Worm (Caenorhabditis elegans) whole organism, L4 larva: ENCODE measurements around the gene lag-1.

Experiments used
- D1046.2 ChIP-seq: fragments of 200-800 bp; sonication (Bioruptor generic); IDR thresholded peaks from 2 replicates; pipeline ENCODE4 v1.3.6; 2022; ENCODE audit warnings: missing genetic modification characterization, missing compliant biosample characterization
- F26F4.8 ChIP-seq: fragments of 200-800 bp; sonication (Bioruptor generic); conservative IDR thresholded peaks from 2 replicates; pipeline ENCODE4 v1.3.6; 2022; ENCODE audit warnings: missing genetic modification characterization, missing compliant biosample characterization
- F49E8.2 ChIP-seq: sonication (generic microtip); optimal IDR thresholded peaks from 2 replicates; lab custom pipeline; 2016; ENCODE audit warnings: missing compliant biosample characterization, mild to moderate bottlenecking, missing genetic modification characterization, borderline replicate concordance
- Y105C5A.15 ChIP-seq: fragments of 200-800 bp; sonication (Bioruptor generic); IDR thresholded peaks from 2 replicates; pipeline ENCODE4 v1.3.6; 2022; ENCODE audit warnings: missing genetic modification characterization, missing compliant biosample characterization
- Y48G9A.11 ChIP-seq: fragments of 200-800 bp; sonication (Bioruptor generic); IDR thresholded peaks from 2 replicates; pipeline ENCODE4 v1.3.6; 2022; ENCODE audit warnings: missing genetic modification reagents, missing genetic modification characterization, missing compliant biosample characterization
- aha-1 ChIP-seq: fragments of 150-350 bp; peaks from one replicate; lab custom pipeline; 2014; ENCODE audit warnings: missing biosample characterization, missing genetic modification characterization
- aly-2 ChIP-seq: sonication (generic microtip); optimal IDR thresholded peaks from 2 replicates; lab custom pipeline; 2018; ENCODE audit warnings: missing biosample characterization, missing genetic modification characterization
- ama-1 ChIP-seq: fragments of 150-350 bp; optimal IDR thresholded peaks from 2 replicates; lab custom pipeline; 2014; ENCODE audit warnings: inconsistent platforms, mixed read lengths
- ceh-20 ChIP-seq: fragments of 200-800 bp; sonication (Bioruptor generic); IDR thresholded peaks from 2 replicates; pipeline ENCODE4 v1.3.6; 2022; ENCODE audit warnings: missing genetic modification reagents, missing genetic modification characterization, missing compliant biosample characterization
- ceh-28 ChIP-seq: fragments of 150-350 bp; optimal IDR thresholded peaks from 2 replicates; lab custom pipeline; 2014; ENCODE audit warnings: missing biosample characterization, missing genetic modification reagents, missing genetic modification characterization
- ceh-32 ChIP-seq: sonication (generic microtip); optimal IDR thresholded peaks from 2 replicates; lab custom pipeline; 2016; ENCODE audit warnings: mild to moderate bottlenecking, missing genetic modification characterization, missing compliant biosample characterization; ENCODE audit not compliant: poor library complexity
- ceh-82 ChIP-seq: sonication (generic microtip); optimal IDR thresholded peaks from 2 replicates; lab custom pipeline; 2017; ENCODE audit warnings: missing biosample characterization, missing genetic modification characterization
- daf-12 ChIP-seq: fragments of 150-350 bp; optimal IDR thresholded peaks from 2 replicates; lab custom pipeline; 2014; ENCODE audit warnings: missing biosample characterization, missing genetic modification reagents, missing genetic modification characterization
- daf-16 ChIP-seq, 3 experiments: sonication (generic microtip); optimal IDR thresholded peaks; 2 replicates each; lab custom pipeline; 2016 to 2017; ENCODE audit warnings: missing genetic modification characterization in 3 of 3, missing genetic modification reagents in 3 of 3, mild to moderate bottlenecking in 2 of 3, missing compliant biosample characterization in 2 of 3, missing biosample characterization in 1 of 3, moderate library complexity in 1 of 3
- dmd-6 ChIP-seq: fragments of 200-800 bp; sonication (Bioruptor generic); IDR thresholded peaks from 2 replicates; pipeline ENCODE4 v1.3.6; 2022; ENCODE audit warnings: missing genetic modification reagents, missing genetic modification characterization, missing compliant biosample characterization
- dmd-8 ChIP-seq: fragments of 200-800 bp; sonication (Bioruptor generic); IDR thresholded peaks from 2 replicates; pipeline ENCODE4 v1.3.6; 2022; ENCODE audit warnings: missing genetic modification characterization, missing compliant biosample characterization
- dmd-9 ChIP-seq: fragments of 200-800 bp; sonication (Bioruptor generic); IDR thresholded peaks from 2 replicates; pipeline ENCODE4 v1.3.6; 2022; ENCODE audit warnings: missing genetic modification reagents, missing genetic modification characterization, missing compliant biosample characterization
- dve-1 ChIP-seq: sonication (generic microtip); optimal IDR thresholded peaks from 2 replicates; lab custom pipeline; 2017; ENCODE audit warnings: antibody characterized with exemption, mild to moderate bottlenecking, missing genetic modification characterization, missing compliant biosample characterization; ENCODE audit not compliant: insufficient read depth
- egl-27 ChIP-seq: sonication (generic microtip); optimal IDR thresholded peaks from 3 replicates; lab custom pipeline; 2017; ENCODE audit warnings: missing biosample characterization, missing genetic modification reagents, missing genetic modification characterization
- egl-43 ChIP-seq: fragments of 200-800 bp; sonication (Bioruptor generic); IDR thresholded peaks from 2 replicates; pipeline ENCODE4 v1.3.6; 2022; ENCODE audit warnings: missing genetic modification reagents, missing genetic modification characterization, missing compliant biosample characterization
- fos-1 ChIP-seq: fragments of 150-350 bp; optimal IDR thresholded peaks from 2 replicates; lab custom pipeline; 2014; ENCODE audit warnings: missing biosample characterization, missing genetic modification characterization
- hif-1 ChIP-seq, 2 experiments: sonication (generic microtip); optimal IDR thresholded peaks; 2 replicates each; lab custom pipeline; 2016 to 2017; ENCODE audit warnings: missing compliant biosample characterization in 2 of 2, missing genetic modification characterization in 2 of 2, missing genetic modification reagents in 2 of 2, missing genotype in 2 of 2, mild to moderate bottlenecking in 1 of 2
- hlh-30 ChIP-seq: sonication (generic microtip); optimal IDR thresholded peaks from 2 replicates; lab custom pipeline; 2017; ENCODE audit warnings: antibody characterized with exemption, mild to moderate bottlenecking, missing genetic modification characterization, missing compliant biosample characterization; ENCODE audit not compliant: insufficient read depth
- lin-15B ChIP-seq: fragments of 150-350 bp; sonication (generic microtip); optimal IDR thresholded peaks from 3 replicates; lab custom pipeline; 2014; ENCODE audit warnings: missing biosample characterization, missing genetic modification characterization
- lin-38 ChIP-seq: fragments of 200-800 bp; sonication (Bioruptor generic); IDR thresholded peaks from 2 replicates; pipeline ENCODE4 v1.3.6; 2022; ENCODE audit warnings: missing genetic modification reagents, missing genetic modification characterization, missing compliant biosample characterization
- madf-9 ChIP-seq: fragments of 200-800 bp; sonication (Bioruptor generic); conservative IDR thresholded peaks from 2 replicates; pipeline ENCODE4 v1.3.6; 2022; ENCODE audit warnings: missing genetic modification reagents, missing genetic modification characterization, missing compliant biosample characterization
- mdl-1 ChIP-seq, 2 experiments: fragments of 150-350 bp in 1 of 2; sonication (generic microtip) in 1 of 2; optimal IDR thresholded peaks; 2 replicates each; lab custom pipeline; 2014 to 2017; ENCODE audit warnings: missing biosample characterization in 2 of 2, missing genetic modification characterization in 2 of 2
- mdt-29 ChIP-seq: fragments of 200-800 bp; sonication (Bioruptor generic); IDR thresholded peaks from 2 replicates; pipeline ENCODE4 v1.3.6; 2022; ENCODE audit warnings: missing genetic modification reagents, missing genetic modification characterization, missing compliant biosample characterization
- mes-2 ChIP-seq: sonication (generic microtip); optimal IDR thresholded peaks from 2 replicates; lab custom pipeline; 2016; ENCODE audit warnings: missing genotype, mild to moderate bottlenecking, missing genetic modification characterization, missing compliant biosample characterization; ENCODE audit not compliant: poor library complexity, severe bottlenecking
- nhr-10 ChIP-seq: fragments of 150-350 bp; optimal IDR thresholded peaks from 2 replicates; lab custom pipeline; 2014; ENCODE audit warnings: missing biosample characterization, missing genetic modification characterization
- nhr-111 ChIP-seq: fragments of 200-800 bp; sonication (Bioruptor generic); optimal IDR thresholded peaks from 2 replicates; lab custom pipeline; 2018; ENCODE audit warnings: mild to moderate bottlenecking, missing genetic modification characterization, missing compliant biosample characterization
- nhr-25 ChIP-seq: sonication (generic microtip); optimal IDR thresholded peaks from 2 replicates; lab custom pipeline; 2017; ENCODE audit warnings: missing genetic modification characterization, mild to moderate bottlenecking, missing compliant biosample characterization, antibody characterized with exemption, moderate library complexity, borderline replicate concordance; ENCODE audit not compliant: insufficient read depth
- nhr-28 ChIP-seq: fragments of 150-350 bp; optimal IDR thresholded peaks from 2 replicates; lab custom pipeline; 2014; ENCODE audit warnings: missing biosample characterization, missing genetic modification characterization
- nhr-42 ChIP-seq: fragments of 200-800 bp; sonication (Bioruptor generic); IDR thresholded peaks from 2 replicates; pipeline ENCODE4 v1.3.6; 2022; ENCODE audit warnings: missing genetic modification characterization, missing compliant biosample characterization
- nhr-76 ChIP-seq: fragments of 150-350 bp; optimal IDR thresholded peaks from 2 replicates; lab custom pipeline; 2014; ENCODE audit warnings: missing biosample characterization, missing genetic modification characterization
- pha-4 ChIP-seq, 2 experiments: fragments of 150-350 bp in 1 of 2; fragments of 200-800 bp in 1 of 2; sonication (Bioruptor generic) in 1 of 2; IDR thresholded peaks in 1 of 2; optimal IDR thresholded peaks in 1 of 2; 2 replicates each; pipeline versions ENCODE4 v1.3.6 to Lab custom; 2014 to 2022; ENCODE audit warnings: missing genetic modification characterization in 2 of 2, missing genetic modification reagents in 2 of 2, missing biosample characterization in 1 of 2, missing compliant biosample characterization in 1 of 2
- php-3 ChIP-seq: fragments of 200-800 bp; sonication (Bioruptor generic); IDR thresholded peaks from 2 replicates; pipeline ENCODE4 v1.3.6; 2022; ENCODE audit warnings: missing genetic modification reagents, missing genetic modification characterization, missing compliant biosample characterization
- rbr-2 ChIP-seq: sonication (generic microtip); optimal IDR thresholded peaks from 2 replicates; lab custom pipeline; 2016; ENCODE audit warnings: missing genotype, missing genetic modification characterization, missing compliant biosample characterization
- saeg-2 ChIP-seq: fragments of 200-800 bp; sonication (Bioruptor generic); IDR thresholded peaks from 2 replicates; pipeline ENCODE4 v1.3.6; 2022; ENCODE audit warnings: missing genetic modification reagents, missing genetic modification characterization, missing compliant biosample characterization
- sdz-12 ChIP-seq: fragments of 200-800 bp; sonication (Bioruptor generic); optimal IDR thresholded peaks from 2 replicates; lab custom pipeline; 2018; ENCODE audit warnings: mild to moderate bottlenecking, missing genetic modification characterization, missing compliant biosample characterization
- set-16 ChIP-seq: fragments of 200-800 bp; sonication (Bioruptor generic); IDR thresholded peaks from 2 replicates; pipeline ENCODE4 v1.3.6; 2022; ENCODE audit warnings: missing genetic modification reagents, missing genetic modification characterization, missing compliant biosample characterization
- snpc-1.2 ChIP-seq: fragments of 200-800 bp; sonication (Bioruptor generic); IDR thresholded peaks from 2 replicates; pipeline ENCODE4 v1.3.6; 2022; ENCODE audit warnings: missing genetic modification reagents, missing genetic modification characterization, missing compliant biosample characterization
- vab-7 ChIP-seq: fragments of 200-800 bp; sonication (Bioruptor generic); IDR thresholded peaks from 2 replicates; pipeline ENCODE4 v1.3.6; 2022; ENCODE audit warnings: missing genetic modification reagents, missing genetic modification characterization, missing compliant biosample characterization
- zip-11 ChIP-seq: fragments of 200-800 bp; sonication (Bioruptor generic); IDR thresholded peaks from 2 replicates; pipeline ENCODE4 v1.3.6; 2022; ENCODE audit warnings: missing genetic modification characterization, missing compliant biosample characterization
- zip-2 ChIP-seq: fragments of 150-350 bp; optimal IDR thresholded peaks from 2 replicates; lab custom pipeline; 2014; ENCODE audit warnings: missing biosample characterization, missing genetic modification characterization
- ztf-11 ChIP-seq: fragments of 150-350 bp; optimal IDR thresholded peaks from 2 replicates; lab custom pipeline; 2014; ENCODE audit warnings: missing biosample characterization, missing genetic modification characterization
- ztf-7 ChIP-seq: fragments of 150-350 bp; optimal IDR thresholded peaks from 2 replicates; lab custom pipeline; 2014; ENCODE audit warnings: missing biosample characterization, missing genetic modification characterization

The lag-1 gene

DNA sequence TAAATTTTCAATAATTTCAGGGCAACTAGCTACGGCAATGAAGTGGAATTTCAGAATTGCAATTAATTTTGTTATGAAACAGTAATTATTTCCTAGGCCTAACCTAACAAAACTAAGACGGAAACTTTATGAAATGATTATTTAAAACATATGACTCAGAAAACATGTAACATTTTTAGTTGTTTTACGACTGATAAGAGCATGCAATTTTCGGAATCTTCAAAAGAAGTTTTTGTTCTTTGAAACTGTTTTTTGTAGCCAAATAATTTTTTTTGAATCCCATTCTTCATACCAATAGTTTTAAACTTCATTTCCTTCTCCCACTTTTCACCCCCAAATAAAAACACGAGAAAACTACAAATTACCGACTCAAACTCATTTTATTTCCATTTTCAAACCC, 46.1 kb upstream of the lag-1 start (continued):
- TF ChIP-seq ceh-82 (tag; lab: Kevin White, UChicago) (no peak), daf-12 (no peak), lin-15B (no peak), zip-11 (no peak), dmd-6 (GFP tag; lab: Robert Waterston, UW) (peak; percentile 11; the same call in 1 of the 2 replicates), Y105C5A.15 (GFP tag; lab: Robert Waterston, UW) (no peak), saeg-2 (no peak), madf-9 (GFP tag; lab: Robert Waterston, UW) (no peak), zip-2 (tag; lab: Kevin White, UChicago) (no peak), nhr-25 (tag; lab: Kevin White, UChicago) (no peak), daf-16 (GFP tag; optimal IDR thresholded peaks at IDR 0.05; lab: Kevin White, UChicago) (no peak), daf-16 (tag; optimal IDR thresholded peaks at IDR 0.05; lab: Kevin White, UChicago) (peak; percentile 23)

DNA sequence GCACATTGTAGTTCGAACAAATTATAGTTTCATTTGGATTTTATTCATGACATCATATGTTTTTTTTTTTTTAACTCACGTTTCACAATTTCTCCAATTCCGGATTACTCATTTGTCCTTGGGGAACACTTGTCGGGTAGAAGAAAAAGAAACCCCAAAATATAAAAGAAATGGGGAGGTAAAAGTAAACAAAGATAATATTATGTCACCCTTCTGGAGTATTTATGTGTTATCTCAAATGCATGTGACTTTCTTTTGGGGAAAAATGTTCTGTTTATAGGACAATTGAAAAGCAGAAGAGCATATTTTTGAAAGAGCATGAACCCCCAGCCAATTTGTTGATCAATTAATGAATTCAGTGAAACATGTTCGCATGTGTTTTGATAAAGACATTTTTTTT, 43.3 kb upstream of the lag-1 start:
- TF ChIP-seq nhr-28 = peak; percentile 25
- TF ChIP-seq daf-16 (GFP tag; optimal IDR thresholded peaks at IDR 0.05; lab: Kevin White, UChicago) = no peak
- peak; percentile 77 for TF ChIP-seq daf-16 (tag; optimal IDR thresholded peaks at IDR 0.05; lab: Kevin White, UChicago)
- TF ChIP-seq hlh-30 = peak; percentile 16
- no peak for TF ChIP-seq pha-4 (GFP tag; IDR thresholded peaks at IDR 0.05; lab: Robert Waterston, UW)
- peak; percentile 36 for TF ChIP-seq pha-4 (tag; optimal IDR thresholded peaks at IDR 0.05; lab: Kevin White, UChicago)
- peak; percentile 40 for TF ChIP-seq dve-1
- no peak for TF ChIP-seq Y48G9A.11 (GFP tag; lab: Robert Waterston, UW)
- TF ChIP-seq php-3 (GFP tag; lab: Robert Waterston, UW) = 0 out of 2 replicates have a peak, but pooled peaks have one; percentile 23
- TF ChIP-seq Y105C5A.15 (GFP tag; lab: Robert Waterston, UW) = no peak

DNA sequence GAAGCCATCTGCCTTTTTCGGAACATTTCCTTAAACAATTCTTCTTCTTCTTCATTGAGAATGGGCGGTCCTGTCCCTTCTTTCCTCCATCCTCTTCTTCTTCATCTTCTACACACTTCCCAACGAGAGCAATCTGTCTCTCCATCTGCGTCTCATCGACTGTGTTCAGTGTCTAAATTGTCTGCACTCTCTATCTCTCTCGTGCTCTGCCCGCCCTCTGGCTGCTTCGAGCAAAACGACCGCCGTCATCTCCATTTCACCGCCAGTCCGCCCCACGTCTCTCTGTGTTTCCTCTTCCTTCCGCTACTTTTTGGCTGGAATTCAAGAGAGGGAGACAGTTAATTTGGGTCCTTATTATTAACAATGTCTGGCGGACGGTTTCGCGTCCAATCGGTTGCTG, 41.8 kb upstream of the lag-1 start:
- TF ChIP-seq set-16 (GFP tag; lab: Robert Waterston, UW) (peak; percentile 50), nhr-76 (tag; lab: Kevin White, UChicago) (no peak), ceh-32 (tag; lab: Kevin White, UChicago) (no peak), zip-11 (no peak), dmd-6 (GFP tag; lab: Robert Waterston, UW) (0 out of 2 replicates have a peak, but pooled peaks have one; percentile 13), aha-1 (tag; lab: Kevin White, UChicago) (peak; percentile 79), sdz-12 (GFP tag; lab: Kevin White, UChicago) (no peak), dmd-9 (no peak), hif-1 (tag; optimal IDR thresholded peaks at IDR 0.05; lab: Kevin White, UChicago) (no peak), nhr-10 (no peak), egl-27 (tag; lab: Kevin White, UChicago) (no peak), ceh-20 (GFP tag; lab: Robert Waterston, UW) (no peak), mes-2 (tag; lab: Kevin White, UChicago) (no peak), vab-7 (GFP tag; lab: Robert Waterston, UW) (no peak), snpc-1.2 (no peak), mdt-29 (GFP tag; lab: Robert Waterston, UW) (no peak), egl-43 (GFP tag; lab: Robert Waterston, UW) (no peak), ztf-11 (tag; lab: Kevin White, UChicago) (no peak), fos-1 (tag; lab: Kevin White, UChicago) (no peak), nhr-42 (GFP tag; lab: Robert Waterston, UW) (no peak), D1046.2 (GFP tag; lab: Robert Waterston, UW) (no peak), rbr-2 (tag; lab: Kevin White, UChicago) (peak; percentile 15), dmd-8 (GFP tag; lab: Robert Waterston, UW) (no peak), ceh-28 (tag; lab: Kevin White, UChicago) (no peak), lin-38 (no peak), ztf-7 (tag; lab: Kevin White, UChicago) (no peak), mdl-1 (tag; optimal IDR thresholded peaks at IDR 0.05; lab: Kevin White, UChicago) (no peak), daf-12 (no peak), aly-2 (tag; lab: Kevin White, UChicago) (no peak), nhr-111 (no peak), F49E8.2 (tag; lab: Kevin White, UChicago) (no peak), hlh-30 (peak; percentile 1), ama-1 (peak; percentile 22), F26F4.8 (no peak)
